Worm (Caenorhabditis elegans) whole organism, young adult: ENCODE results near the gene C34B4.2.

Experiments used
- B0035.1 ChIP-seq: sonication (generic microtip); optimal IDR thresholded peaks from 2 replicates; lab custom pipeline; 2016; ENCODE audit warnings: missing genetic modification characterization, mild to moderate bottlenecking, missing compliant biosample characterization, missing genotype, missing genetic modification reagents
- B0336.3 ChIP-seq: fragments of 200-800 bp; sonication (Bioruptor generic); IDR thresholded peaks from 2 replicates; pipeline ENCODE4 v1.3.6; 2022; ENCODE audit warnings: missing genetic modification characterization, missing compliant biosample characterization
- F55B11.4 ChIP-seq: sonication (generic microtip); optimal IDR thresholded peaks from 2 replicates; lab custom pipeline; 2016; ENCODE audit warnings: missing compliant biosample characterization, missing genetic modification characterization, borderline replicate concordance; ENCODE audit not compliant: insufficient read depth
- K12H6.12 ChIP-seq: fragments of 200-800 bp; sonication (Bioruptor generic); optimal IDR thresholded peaks from 2 replicates; lab custom pipeline; 2018; ENCODE audit warnings: mild to moderate bottlenecking, missing genetic modification characterization, missing compliant biosample characterization
- T26A5.8 ChIP-seq: sonication (generic microtip); optimal IDR thresholded peaks from 2 replicates; lab custom pipeline; 2016; ENCODE audit warnings: missing genetic modification characterization, missing compliant biosample characterization
- Y53G8AR.9 ChIP-seq: fragments of 200-800 bp; sonication (Bioruptor generic); conservative IDR thresholded peaks from 2 replicates; pipeline ENCODE4 v1.3.6; 2022; ENCODE audit warnings: missing genetic modification reagents, missing genetic modification characterization, missing compliant biosample characterization
- Y67H2A.10 ChIP-seq: fragments of 200-800 bp; sonication (Bioruptor generic); conservative IDR thresholded peaks from 2 replicates; pipeline ENCODE4 v1.3.6; 2022; ENCODE audit warnings: missing genetic modification reagents, missing genetic modification characterization, missing compliant biosample characterization
- atf-7 ChIP-seq: sonication (generic microtip); optimal IDR thresholded peaks from 2 replicates; lab custom pipeline; 2017; ENCODE audit warnings: mild to moderate bottlenecking, missing genetic modification characterization, missing compliant biosample characterization
- attf-5 ChIP-seq: fragments of 200-800 bp; sonication (Bioruptor generic); optimal IDR thresholded peaks from 2 replicates; lab custom pipeline; 2018; ENCODE audit warnings: mild to moderate bottlenecking, missing genetic modification characterization, missing compliant biosample characterization
- cebp-1 ChIP-seq, 2 experiments: fragments of 200-800 bp in 1 of 2; sonication (Bioruptor generic) in 1 of 2; sonication (generic microtip) in 1 of 2; IDR thresholded peaks in 1 of 2; optimal IDR thresholded peaks in 1 of 2; 2 replicates each; pipeline versions ENCODE4 v1.3.6 to Lab custom; 2017 to 2022; ENCODE audit warnings: missing compliant biosample characterization in 2 of 2, missing genetic modification characterization in 2 of 2, mild to moderate bottlenecking in 1 of 2, missing genetic modification reagents in 1 of 2, moderate library complexity in 1 of 2
- ceh-100 ChIP-seq: fragments of 200-800 bp; sonication (Bioruptor generic); IDR thresholded peaks from 2 replicates; pipeline ENCODE4 v1.3.6; 2022; ENCODE audit warnings: missing genetic modification reagents, missing genetic modification characterization, missing compliant biosample characterization
- ceh-27 ChIP-seq: fragments of 200-800 bp; sonication (Bioruptor generic); optimal IDR thresholded peaks from 2 replicates; lab custom pipeline; 2018; ENCODE audit warnings: mild to moderate bottlenecking, missing genetic modification characterization, moderate library complexity, missing compliant biosample characterization
- chd-7 ChIP-seq: sonication (generic microtip); optimal IDR thresholded peaks from 2 replicates; lab custom pipeline; 2016; ENCODE audit warnings: mild to moderate bottlenecking, missing genetic modification characterization, moderate library complexity, missing compliant biosample characterization
- egl-44 ChIP-seq: fragments of 200-800 bp; sonication (Bioruptor generic); IDR thresholded peaks from 2 replicates; pipeline ENCODE4 v1.3.6; 2022; ENCODE audit warnings: missing genetic modification reagents, missing genetic modification characterization, missing compliant biosample characterization
- egrh-3 ChIP-seq: fragments of 200-800 bp; sonication (Bioruptor generic); IDR thresholded peaks from 2 replicates; pipeline ENCODE4 v1.3.6; 2022; ENCODE audit warnings: missing genetic modification reagents, missing genetic modification characterization, missing compliant biosample characterization
- ekl-4 ChIP-seq: fragments of 200-800 bp; sonication (Bioruptor generic); IDR thresholded peaks from 2 replicates; pipeline ENCODE4 v1.3.6; 2022; ENCODE audit warnings: missing genetic modification reagents, missing genetic modification characterization, missing compliant biosample characterization
- ets-4 ChIP-seq: fragments of 200-800 bp; sonication (Bioruptor generic); optimal IDR thresholded peaks from 2 replicates; lab custom pipeline; 2018; ENCODE audit warnings: mild to moderate bottlenecking, missing genetic modification characterization, missing compliant biosample characterization
- hmg-1.2 ChIP-seq: fragments of 200-800 bp; sonication (Bioruptor generic); IDR thresholded peaks from 2 replicates; pipeline ENCODE4 v1.3.6; 2022; ENCODE audit warnings: missing genetic modification reagents, missing genetic modification characterization, missing compliant biosample characterization
- hmg-20 ChIP-seq: fragments of 200-800 bp; sonication (Bioruptor generic); IDR thresholded peaks from 2 replicates; pipeline ENCODE4 v1.3.6; 2022; ENCODE audit warnings: missing genetic modification reagents, missing genetic modification characterization, missing compliant biosample characterization
- hsf-1 ChIP-seq: fragments of 200-800 bp; sonication (Bioruptor generic); IDR thresholded peaks from 2 replicates; pipeline ENCODE4 v1.3.6; 2022; ENCODE audit warnings: missing genetic modification reagents, missing genetic modification characterization, missing compliant biosample characterization
- lag-1 ChIP-seq: fragments of 200-800 bp; sonication (Bioruptor generic); IDR thresholded peaks from 2 replicates; pipeline ENCODE4 v1.3.6; 2022; ENCODE audit warnings: missing genetic modification reagents, missing genetic modification characterization, missing compliant biosample characterization
- let-607 ChIP-seq, 2 experiments: fragments of 200-800 bp in 1 of 2; sonication (Bioruptor generic) in 1 of 2; sonication (generic microtip) in 1 of 2; optimal IDR thresholded peaks; 2 replicates each; lab custom pipeline; 2016 to 2018; ENCODE audit warnings: mild to moderate bottlenecking in 2 of 2, missing compliant biosample characterization in 2 of 2, missing genetic modification characterization in 2 of 2, moderate library complexity in 2 of 2, missing genotype in 1 of 2
- lin-35 ChIP-seq, 3 experiments: fragments of 150-350 bp in 2 of 3; sonication (generic microtip) in 1 of 3; optimal IDR thresholded peaks; 2 replicates each; lab custom pipeline; 2014 to 2018; ENCODE audit warnings: missing biosample characterization in 3 of 3, missing genetic modification characterization in 3 of 3, missing genetic modification reagents in 3 of 3
- lir-1 ChIP-seq: fragments of 200-800 bp; sonication (Bioruptor generic); conservative IDR thresholded peaks from 2 replicates; pipeline ENCODE4 v1.3.6; 2022; ENCODE audit warnings: missing genetic modification reagents, missing genetic modification characterization, missing compliant biosample characterization
- lsy-27 ChIP-seq: sonication (generic microtip); optimal IDR thresholded peaks from 2 replicates; lab custom pipeline; 2017; ENCODE audit warnings: missing genetic modification characterization, mild to moderate bottlenecking, missing compliant biosample characterization, antibody characterized with exemption, missing genotype, borderline replicate concordance; ENCODE audit not compliant: insufficient read depth
- madf-10 ChIP-seq: sonication (generic microtip); optimal IDR thresholded peaks from 2 replicates; lab custom pipeline; 2016; ENCODE audit warnings: mild to moderate bottlenecking, missing genetic modification characterization, missing compliant biosample characterization
- mcd-1 ChIP-seq: fragments of 200-800 bp; sonication (Bioruptor generic); IDR thresholded peaks from 2 replicates; pipeline ENCODE4 v1.3.6; 2022; ENCODE audit warnings: missing genetic modification reagents, missing genetic modification characterization, missing compliant biosample characterization
- mes-4 ChIP-seq: sonication (generic microtip); optimal IDR thresholded peaks from 2 replicates; lab custom pipeline; 2016; ENCODE audit warnings: missing genotype, missing genetic modification characterization, missing compliant biosample characterization
- nfya-2 ChIP-seq: fragments of 200-800 bp; sonication (Bioruptor generic); IDR thresholded peaks from 2 replicates; pipeline ENCODE4 v1.3.6; 2022; ENCODE audit warnings: missing genetic modification reagents, missing genetic modification characterization, missing compliant biosample characterization
- nfyb-1 ChIP-seq: fragments of 200-800 bp; sonication (Bioruptor generic); IDR thresholded peaks from 2 replicates; pipeline ENCODE4 v1.3.6; 2022; ENCODE audit warnings: missing genetic modification reagents, missing genetic modification characterization, missing compliant biosample characterization
- nhr-80 ChIP-seq: sonication (generic microtip); optimal IDR thresholded peaks from 2 replicates; lab custom pipeline; 2016; ENCODE audit warnings: missing genetic modification characterization, missing compliant biosample characterization
- nhr-90 ChIP-seq: sonication (generic microtip); optimal IDR thresholded peaks from 2 replicates; lab custom pipeline; 2016; ENCODE audit warnings: missing genotype, mild to moderate bottlenecking, missing genetic modification characterization, missing compliant biosample characterization
- pbrm-1 ChIP-seq: fragments of 200-800 bp; sonication (Bioruptor generic); IDR thresholded peaks from 2 replicates; pipeline ENCODE4 v1.3.6; 2022; ENCODE audit warnings: missing genetic modification reagents, missing genetic modification characterization, missing compliant biosample characterization
- pha-4 ChIP-seq: fragments of 150-350 bp; sonication (generic microtip); optimal IDR thresholded peaks from 2 replicates; lab custom pipeline; 2014; ENCODE audit warnings: missing biosample characterization, missing genetic modification reagents, missing genetic modification characterization
- rcor-1 ChIP-seq: fragments of 200-800 bp; sonication (Bioruptor generic); IDR thresholded peaks from 2 replicates; pipeline ENCODE4 v1.3.6; 2022; ENCODE audit warnings: missing genetic modification reagents, missing genetic modification characterization, missing compliant biosample characterization
- rec-8 ChIP-seq, 2 experiments: sonication (generic microtip); optimal IDR thresholded peaks; 2 replicates each; lab custom pipeline; 2016; ENCODE audit warnings: mild to moderate bottlenecking in 2 of 2, missing genetic modification characterization in 2 of 2, missing genetic modification reagents in 2 of 2, missing genotype in 2 of 2, missing biosample characterization in 1 of 2, missing compliant biosample characterization in 1 of 2, moderate library complexity in 1 of 2
- snpc-3.4 ChIP-seq: sonication (generic microtip); optimal IDR thresholded peaks from 2 replicates; lab custom pipeline; 2017; ENCODE audit warnings: missing genetic modification characterization, mild to moderate bottlenecking, missing compliant biosample characterization, antibody characterized with exemption, moderate library complexity, missing genotype, missing genetic modification reagents
- snpc-4 ChIP-seq, 5 experiments: fragments of 150-350 bp in 1 of 5; sonication (generic microtip) in 4 of 5; optimal IDR thresholded peaks; 2 replicates each; lab custom pipeline; 2014 to 2018; ENCODE audit warnings: missing genetic modification characterization in 5 of 5, missing biosample characterization in 3 of 5, antibody characterized with exemption in 2 of 5, mild to moderate bottlenecking in 2 of 5, missing compliant biosample characterization in 2 of 5, missing genotype in 2 of 5, moderate library complexity in 2 of 5, missing genetic modification reagents in 1 of 5
- somi-1 ChIP-seq: fragments of 200-800 bp; sonication (Bioruptor generic); optimal IDR thresholded peaks from 2 replicates; lab custom pipeline; 2018; ENCODE audit warnings: mild to moderate bottlenecking, missing genetic modification characterization, missing compliant biosample characterization
- tbp1 ChIP-seq: fragments of 200-800 bp; sonication (Bioruptor generic); optimal IDR thresholded peaks from 2 replicates; lab custom pipeline; 2018; ENCODE audit warnings: mild to moderate bottlenecking, missing genetic modification characterization, missing compliant biosample characterization
- tbx-9 ChIP-seq: sonication (generic microtip); optimal IDR thresholded peaks from 2 replicates; lab custom pipeline; 2016; ENCODE audit warnings: borderline replicate concordance, missing genetic modification characterization, inconsistent platforms, missing compliant biosample characterization
- zim-3 ChIP-seq: sonication (generic microtip); optimal IDR thresholded peaks from 2 replicates; lab custom pipeline; 2017; ENCODE audit warnings: mild to moderate bottlenecking, missing genetic modification characterization, moderate library complexity, missing compliant biosample characterization
- ztf-22 ChIP-seq: fragments of 200-800 bp; sonication (Bioruptor generic); optimal IDR thresholded peaks from 2 replicates; lab custom pipeline; 2018; ENCODE audit warnings: mild to moderate bottlenecking, missing genetic modification characterization, moderate library complexity, missing compliant biosample characterization

The C34B4.2 gene

DNA sequence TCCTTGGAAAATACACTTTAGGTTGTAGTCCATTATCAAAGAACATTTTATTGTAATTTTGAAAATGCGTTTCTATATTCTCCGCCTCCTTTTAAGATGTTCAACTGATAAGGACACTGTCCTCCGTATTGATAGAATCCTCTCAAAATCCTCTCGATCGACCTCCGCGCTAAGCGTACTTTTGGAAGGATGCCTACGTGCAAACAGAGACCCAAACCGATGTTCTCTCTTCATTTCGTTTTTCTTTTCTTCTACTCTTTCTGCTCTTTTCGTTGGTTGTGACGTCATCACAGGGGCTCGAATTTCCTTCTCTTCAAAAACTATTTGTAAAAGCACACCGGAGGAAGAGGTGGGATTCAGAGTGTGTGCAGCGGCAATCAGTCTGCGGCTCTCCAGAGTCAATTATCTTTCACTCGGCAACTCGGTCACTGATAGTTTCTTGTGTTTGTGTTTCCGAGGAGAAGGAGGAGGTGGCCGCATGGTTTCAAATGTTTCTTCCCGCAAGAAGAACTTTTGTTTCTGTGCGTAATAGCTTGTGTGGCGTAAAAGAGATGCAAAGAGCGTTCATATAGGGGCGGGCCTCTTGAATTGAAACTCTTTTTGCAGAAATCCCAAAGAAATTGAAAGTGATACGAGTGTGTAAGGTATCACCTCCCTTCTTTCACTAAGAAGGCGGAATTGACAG is at the start of gene C34B4.2:
Gene C34B4.2 (plus strand): TSS at position 614 of the 685 bp plus-strand sequence.
- TF ChIP-seq hmg-1.2 (GFP tag; lab: Robert Waterston, UW) = peak; percentile 48; the same call in 1 of the 2 replicates
- TF ChIP-seq egl-44 (GFP tag; lab: Robert Waterston, UW) = 0 out of 2 replicates have a peak, but pooled peaks have one; percentile 54
- no peak for TF ChIP-seq lsy-27 (tag; lab: Kevin White, UChicago)
- 0 out of 2 replicates have a peak, but pooled peaks have one; percentile 17 for TF ChIP-seq hsf-1 (GFP tag; lab: Robert Waterston, UW)
- TF ChIP-seq ztf-22 (GFP tag; lab: Kevin White, UChicago) = peak; percentile 84
- TF ChIP-seq mcd-1 (GFP tag; lab: Robert Waterston, UW) = 0 out of 2 replicates have a peak, but pooled peaks have one; percentile 14
- TF ChIP-seq egrh-3 = peak; percentile 38; the same call in 1 of the 2 replicates
- peak; percentile 56; the same call in 1 of the 2 replicates for TF ChIP-seq nfyb-1
- TF ChIP-seq tbp1 (GFP tag; lab: Kevin White, UChicago) = peak; percentile 38
- TF ChIP-seq pha-4 (tag; lab: Kevin White, UChicago) = peak; percentile 13
- TF ChIP-seq madf-10 (tag; lab: Kevin White, UChicago) = peak; percentile 46
- TF ChIP-seq snpc-4 (GFP tag; optimal IDR thresholded peaks at IDR 0.05; lab: Kevin White, UChicago) = no peak
- TF ChIP-seq snpc-4 (tag; optimal IDR thresholded peaks at IDR 0.05; lab: Kevin White, UChicago) = peak in 1 of 4 experiments; percentile 13
- peak; percentile 35 for TF ChIP-seq chd-7 (tag; lab: Kevin White, UChicago)
- no peak for TF ChIP-seq mes-4 (tag; lab: Kevin White, UChicago)
- no peak for TF ChIP-seq rcor-1
- TF ChIP-seq rec-8 (tag; optimal IDR thresholded peaks at IDR 0.05; lab: Kevin White, UChicago) = no peak
- peak; percentile 71; the same call in 1 of the 2 replicates for TF ChIP-seq B0336.3 (GFP tag; lab: Robert Waterston, UW)
- TF ChIP-seq F55B11.4 (tag; lab: Kevin White, UChicago) = no peak
- TF ChIP-seq K12H6.12 (tag; lab: Kevin White, UChicago) = peak; percentile 55
- 0 out of 2 replicates have a peak, but pooled peaks have one; percentile 30 for TF ChIP-seq ekl-4 (GFP tag; lab: Robert Waterston, UW)
- peak; percentile 92 for TF ChIP-seq nhr-80 (tag; lab: Kevin White, UChicago)
- TF ChIP-seq lin-35 (GFP tag; optimal IDR thresholded peaks at IDR 0.05; lab: Kevin White, UChicago) = peak in 1 of 3 experiments; percentile 23
- TF ChIP-seq cebp-1 (GFP tag; IDR thresholded peaks at IDR 0.05; lab: Robert Waterston, UW) = no peak
- TF ChIP-seq cebp-1 (tag; optimal IDR thresholded peaks at IDR 0.05; lab: Kevin White, UChicago) = peak; percentile 67
- TF ChIP-seq somi-1 (GFP tag; lab: Kevin White, UChicago) = peak; percentile 44
- peak; percentile 40 for TF ChIP-seq attf-5 (GFP tag; lab: Kevin White, UChicago)
- no peak for TF ChIP-seq Y67H2A.10 (GFP tag; lab: Robert Waterston, UW)
- TF ChIP-seq pbrm-1 (GFP tag; lab: Robert Waterston, UW) = 0 out of 2 replicates have a peak, but pooled peaks have one; percentile 30
- TF ChIP-seq ets-4 = peak; percentile 10
- TF ChIP-seq atf-7 (tag; lab: Kevin White, UChicago) = peak; percentile 82
- TF ChIP-seq let-607 (tag; optimal IDR thresholded peaks at IDR 0.05; lab: Kevin White, UChicago) = peak in 1 of 2 experiments; percentile 48

ce11 chrV:13033223-13033622 is 49.6 kb upstream of the C34B4.2 start, which contains the start of gene W07G4.1:
Gene W07G4.1, plus strand, starts transcription at chrV:13033523.
- no peak for TF ChIP-seq lag-1 (GFP tag; lab: Robert Waterston, UW)
- TF ChIP-seq Y53G8AR.9 (GFP tag; lab: Robert Waterston, UW) = no peak
- TF ChIP-seq nfya-2 (GFP tag; lab: Robert Waterston, UW) = no peak
- TF ChIP-seq tbx-9 = no peak
- TF ChIP-seq lir-1 (GFP tag; lab: Robert Waterston, UW) = no peak
- TF ChIP-seq ceh-27 = no peak
- TF ChIP-seq B0035.1 = no peak
- no peak for TF ChIP-seq T26A5.8 (tag; lab: Kevin White, UChicago)
- TF ChIP-seq ceh-100 (GFP tag; lab: Robert Waterston, UW) = no peak
- no peak for TF ChIP-seq nhr-90
- no peak for TF ChIP-seq zim-3 (tag; lab: Kevin White, UChicago)
- TF ChIP-seq snpc-3.4 (tag; lab: Kevin White, UChicago) = no peak
- TF ChIP-seq mcd-1 (GFP tag; lab: Robert Waterston, UW) = no peak
- TF ChIP-seq hmg-20 = no peak
